Worm (Caenorhabditis elegans): Measurements from ENCODE around the gene frpr-13.

- TF ChIP-seq lin-11 (tag; optimal IDR thresholded peaks at IDR 0.05): no peak
- TF ChIP-seq snpc-4 (tag; optimal IDR thresholded peaks at IDR 0.05): no peak
- TF ChIP-seq peb-1 (tag; optimal IDR thresholded peaks at IDR 0.05): no peak
- no peak for TF ChIP-seq nhr-23 (tag; optimal IDR thresholded peaks at IDR 0.05)
- TF ChIP-seq C34F6.9 (tag; optimal IDR thresholded peaks at IDR 0.05): peak; percentile 47
- TF ChIP-seq zag-1 (tag; optimal IDR thresholded peaks at IDR 0.05): no peak
- no peak for TF ChIP-seq R02D3.7 (tag; optimal IDR thresholded peaks at IDR 0.05)
- no peak for TF ChIP-seq mdl-1 (tag; optimal IDR thresholded peaks at IDR 0.05)
- peak; percentile 62 for TF ChIP-seq fos-1 (tag; optimal IDR thresholded peaks at IDR 0.05)
- TF ChIP-seq gmeb-1 (tag; optimal IDR thresholded peaks at IDR 0.05): no peak
- TF ChIP-seq lsy-2 (tag; optimal IDR thresholded peaks at IDR 0.05): peak in 1 of 2 experiments; percentile 10
Observed at ce11 chrV:8936791-8937475, 38.1 kb downstream of the frpr-13 start.
